Worm (Caenorhabditis elegans) whole organism, L1 larva: ENCODE results near the gene C01G10.18.
A peak's percentile ranks its signal among the peaks of the same experiment; 100 is the strongest.

Experiments used
- C04F5.9 ChIP-seq: sonication (generic microtip); optimal IDR thresholded peaks from 2 replicates; lab custom pipeline; 2016; ENCODE audit warnings: missing genetic modification characterization, missing compliant biosample characterization
- F16B12.6 ChIP-seq: fragments of 150-350 bp; optimal IDR thresholded peaks from 2 replicates; lab custom pipeline; 2014; ENCODE audit warnings: missing biosample characterization, missing genetic modification characterization
- Y116A8C.19 ChIP-seq: sonication (generic microtip); optimal IDR thresholded peaks from 2 replicates; lab custom pipeline; 2016; ENCODE audit warnings: missing compliant biosample characterization, missing genetic modification characterization, borderline replicate concordance
- aly-2 ChIP-seq: fragments of 150-350 bp; optimal IDR thresholded peaks from 2 replicates; lab custom pipeline; 2014; ENCODE audit warnings: missing biosample characterization, missing genetic modification characterization
- ama-1 ChIP-seq: fragments of 150-350 bp; optimal IDR thresholded peaks from 2 replicates; lab custom pipeline; 2014
- blmp-1 ChIP-seq: fragments of 150-350 bp; optimal IDR thresholded peaks from 2 replicates; lab custom pipeline; 2014; ENCODE audit warnings: missing biosample characterization, missing genetic modification characterization
- ceh-8 ChIP-seq: fragments of 200-800 bp; sonication (Bioruptor generic); optimal IDR thresholded peaks from 2 replicates; lab custom pipeline; 2018; ENCODE audit warnings: mild to moderate bottlenecking, missing genetic modification characterization, moderate library complexity, missing compliant biosample characterization
- ceh-88 ChIP-seq: fragments of 200-800 bp; sonication (Bioruptor generic); IDR thresholded peaks from 2 replicates; pipeline ENCODE4 v1.3.6; 2022; ENCODE audit warnings: missing genetic modification characterization, missing compliant biosample characterization
- dpl-1 ChIP-seq, 3 experiments: fragments of 150-350 bp in 2 of 3; sonication (generic microtip) in 1 of 3; optimal IDR thresholded peaks; 2 replicates each; lab custom pipeline; 2014 to 2017; ENCODE audit warnings: missing biosample characterization in 3 of 3, missing genetic modification characterization in 3 of 3, missing genetic modification reagents in 3 of 3
- efl-1 ChIP-seq, 4 experiments: fragments of 150-350 bp; optimal IDR thresholded peaks in 3 of 4; peaks in 1 of 4; 1 replicate in 1 of 4; 2 replicates in 3 of 4; lab custom pipeline; 2014; ENCODE audit warnings: missing biosample characterization in 2 of 4, missing genetic modification characterization in 2 of 4, missing genetic modification reagents in 2 of 4
- egl-13 ChIP-seq: sonication (generic microtip); optimal IDR thresholded peaks from 2 replicates; lab custom pipeline; 2016; ENCODE audit warnings: missing genotype, missing genetic modification reagents, missing genetic modification characterization, missing compliant biosample characterization
- elt-2 ChIP-seq: sonication (generic microtip); optimal IDR thresholded peaks from 2 replicates; lab custom pipeline; 2016; ENCODE audit warnings: missing genetic modification characterization, mild to moderate bottlenecking, inconsistent platforms, missing compliant biosample characterization, missing genetic modification reagents
- elt-3 ChIP-seq, 6 experiments: fragments of 150-350 bp in 1 of 6; sonication (generic microtip); optimal IDR thresholded peaks; 2 replicates each; lab custom pipeline; 2017 to 2018; ENCODE audit warnings: missing biosample characterization in 6 of 6, missing genetic modification characterization in 6 of 6, inconsistent platforms in 1 of 6
- fkh-10 ChIP-seq: sonication (generic microtip); optimal IDR thresholded peaks from 2 replicates; lab custom pipeline; 2017; ENCODE audit warnings: missing biosample characterization, missing genetic modification reagents, missing genetic modification characterization
- fkh-8 ChIP-seq: sonication (generic microtip); optimal IDR thresholded peaks from 2 replicates; lab custom pipeline; 2016; ENCODE audit warnings: mild to moderate bottlenecking, missing genetic modification characterization, missing compliant biosample characterization
- hpl-2 ChIP-seq: fragments of 150-350 bp; optimal IDR thresholded peaks from 2 replicates; lab custom pipeline; 2014; ENCODE audit warnings: missing biosample characterization, missing genetic modification reagents, missing genetic modification characterization
- irx-1 ChIP-seq: sonication (generic microtip); optimal IDR thresholded peaks from 2 replicates; lab custom pipeline; 2016; ENCODE audit warnings: missing genetic modification characterization, missing compliant biosample characterization
- isw-1 ChIP-seq: fragments of 200-800 bp; sonication (Bioruptor generic); IDR thresholded peaks from 2 replicates; pipeline ENCODE4 v1.3.6; 2022; ENCODE audit warnings: missing genetic modification characterization, missing compliant biosample characterization
- lin-15B ChIP-seq: fragments of 150-350 bp; sonication (generic microtip); optimal IDR thresholded peaks from 3 replicates; lab custom pipeline; 2014; ENCODE audit warnings: missing biosample characterization, missing genetic modification characterization
- lin-39 ChIP-seq: fragments of 150-350 bp; optimal IDR thresholded peaks from 2 replicates; lab custom pipeline; 2014; ENCODE audit warnings: missing biosample characterization, missing genetic modification reagents, missing genetic modification characterization
- lir-3 ChIP-seq: sonication (generic microtip); optimal IDR thresholded peaks from 2 replicates; lab custom pipeline; 2016; ENCODE audit warnings: mild to moderate bottlenecking, missing genetic modification characterization, moderate library complexity, missing compliant biosample characterization; ENCODE audit not compliant: poor library complexity
- mdl-1 ChIP-seq, 2 experiments: fragments of 150-350 bp; optimal IDR thresholded peaks; 2 replicates each; lab custom pipeline; 2014 to 2017; ENCODE audit warnings: missing biosample characterization in 2 of 2, missing genetic modification characterization in 2 of 2, inconsistent platforms in 1 of 2
- nhr-11 ChIP-seq: fragments of 150-350 bp; optimal IDR thresholded peaks from 2 replicates; lab custom pipeline; 2014; ENCODE audit warnings: missing biosample characterization, missing genetic modification characterization
- nhr-12 ChIP-seq: sonication (generic microtip); optimal IDR thresholded peaks from 2 replicates; lab custom pipeline; 2017; ENCODE audit warnings: missing biosample characterization, missing genetic modification characterization
- nhr-237 ChIP-seq: fragments of 150-350 bp; optimal IDR thresholded peaks from 2 replicates; lab custom pipeline; 2014; ENCODE audit warnings: missing biosample characterization, missing genetic modification characterization
- nhr-28 ChIP-seq: fragments of 150-350 bp; optimal IDR thresholded peaks from 2 replicates; lab custom pipeline; 2014; ENCODE audit warnings: missing biosample characterization, missing genetic modification characterization
- nhr-77 ChIP-seq: fragments of 150-350 bp; optimal IDR thresholded peaks from 2 replicates; lab custom pipeline; 2014; ENCODE audit warnings: missing biosample characterization, missing genetic modification characterization
- nhr-85 ChIP-seq: sonication (generic microtip); peaks from one replicate; lab custom pipeline; 2016; ENCODE audit warnings: missing genetic modification characterization, inconsistent platforms, missing compliant biosample characterization
- pax-3 ChIP-seq: fragments of 200-800 bp; sonication (Bioruptor generic); optimal IDR thresholded peaks from 2 replicates; lab custom pipeline; 2018; ENCODE audit warnings: mild to moderate bottlenecking, missing genetic modification characterization, moderate library complexity, missing compliant biosample characterization
- pqm-1 ChIP-seq: sonication (generic microtip); optimal IDR thresholded peaks from 3 replicates; lab custom pipeline; 2017; ENCODE audit warnings: missing biosample characterization, missing genetic modification characterization
- snpc-4 ChIP-seq: fragments of 150-350 bp; optimal IDR thresholded peaks from 2 replicates; lab custom pipeline; 2014; ENCODE audit warnings: missing biosample characterization, missing genetic modification characterization
- snu-23 ChIP-seq: sonication (generic microtip); optimal IDR thresholded peaks from 2 replicates; lab custom pipeline; 2016; ENCODE audit warnings: missing genetic modification characterization, missing compliant biosample characterization
- sox-4 ChIP-seq: sonication (generic microtip); optimal IDR thresholded peaks from 2 replicates; lab custom pipeline; 2016; ENCODE audit warnings: missing genetic modification characterization, missing compliant biosample characterization
- sptf-1 ChIP-seq: fragments of 150-350 bp; optimal IDR thresholded peaks from 2 replicates; lab custom pipeline; 2014; ENCODE audit warnings: missing biosample characterization, missing genetic modification characterization
- tbx-2 ChIP-seq: sonication (generic microtip); optimal IDR thresholded peaks from 2 replicates; lab custom pipeline; 2016; ENCODE audit warnings: missing genetic modification characterization, missing compliant biosample characterization
- tlp-1 ChIP-seq: fragments of 150-350 bp; optimal IDR thresholded peaks from 2 replicates; lab custom pipeline; 2014; ENCODE audit warnings: missing biosample characterization, missing genetic modification characterization
- unc-62 ChIP-seq: fragments of 150-350 bp; optimal IDR thresholded peaks from 2 replicates; lab custom pipeline; 2014; ENCODE audit warnings: missing biosample characterization, missing genetic modification reagents, missing genetic modification characterization
- unc-86 ChIP-seq: sonication (generic microtip); optimal IDR thresholded peaks from 2 replicates; lab custom pipeline; 2016; ENCODE audit warnings: missing genetic modification characterization, missing compliant biosample characterization
- unc-98 ChIP-seq: fragments of 200-800 bp; sonication (Bioruptor generic); IDR thresholded peaks from 2 replicates; pipeline ENCODE4 v1.3.6; 2022; ENCODE audit warnings: missing genetic modification characterization, missing compliant biosample characterization
- zip-4 ChIP-seq: fragments of 200-800 bp; sonication (Bioruptor generic); optimal IDR thresholded peaks from 2 replicates; lab custom pipeline; 2018; ENCODE audit warnings: mild to moderate bottlenecking, missing genetic modification characterization, moderate library complexity, missing compliant biosample characterization
- ztf-11 ChIP-seq, 2 experiments: sonication (generic microtip); optimal IDR thresholded peaks; 2 replicates each; lab custom pipeline; 2016 to 2017; ENCODE audit warnings: missing genetic modification characterization in 2 of 2, missing biosample characterization in 1 of 2, missing compliant biosample characterization in 1 of 2

Gene C01G10.18

DNA sequence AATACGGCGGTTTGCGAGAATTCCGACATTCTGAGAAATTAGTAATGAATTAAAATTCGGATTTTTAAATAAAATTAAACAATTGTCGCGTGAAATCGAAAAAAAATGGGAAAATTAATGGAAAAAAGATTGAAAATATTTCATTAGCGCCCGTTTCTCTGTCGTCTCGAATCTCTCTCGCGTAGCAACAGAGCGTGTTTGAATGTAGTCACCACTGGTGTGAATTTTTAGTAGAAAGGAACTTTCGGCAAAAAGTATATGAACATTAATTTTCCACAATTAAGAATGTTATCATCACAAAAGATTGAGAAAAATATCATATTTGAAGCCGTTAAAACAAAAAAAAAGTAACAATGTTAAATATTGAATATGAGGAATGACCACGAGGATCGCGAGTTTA is 48.3 kb upstream of the C01G10.18 start, which contains the start of gene aipl-1 (continued):
- TF ChIP-seq fkh-8 (tag; lab: Kevin White, UChicago) (peak; percentile 87), ceh-8 (GFP tag; lab: Kevin White, UChicago) (no peak), nhr-237 (tag; lab: Kevin White, UChicago) (peak; percentile 6), pax-3 (peak; percentile 89), nhr-28 (no peak), sox-4 (tag; lab: Kevin White, UChicago) (no peak), zip-4 (GFP tag; lab: Kevin White, UChicago) (no peak), ama-1 (lab: Kevin White, UChicago) (peak; percentile 26), C04F5.9 (no peak), lir-3 (peak; percentile 83), F16B12.6 (tag; lab: Kevin White, UChicago) (peak; percentile 61), pqm-1 (tag; lab: Kevin White, UChicago) (no peak), lin-39 (no peak), nhr-85 (tag; lab: Kevin White, UChicago) (peak; percentile 47), efl-1 (optimal IDR thresholded peaks at IDR 0.05; lab: Kevin White, UChicago) (peak; percentile 90 to 92), efl-1 (GFP tag; optimal IDR thresholded peaks at IDR 0.05 in 1 of 2; lab: Kevin White, UChicago) (peak; percentile 88 to 99), irx-1 (tag; lab: Kevin White, UChicago) (peak; percentile 13), unc-98 (GFP tag; lab: Robert Waterston, UW) (no peak), snu-23 (peak; percentile 86), nhr-12 (no peak), tlp-1 (tag; lab: Kevin White, UChicago) (no peak), Y116A8C.19 (no peak), fkh-10 (GFP tag; lab: Kevin White, UChicago) (peak; percentile 47), egl-13 (no peak), unc-86 (tag; lab: Kevin White, UChicago) (peak; percentile 49), snpc-4 (tag; lab: Kevin White, UChicago) (peak; percentile 68), mdl-1 (tag; optimal IDR thresholded peaks at IDR 0.05; lab: Kevin White, UChicago) (peak in 1 of 2 experiments; percentile 59), ztf-11 (tag; optimal IDR thresholded peaks at IDR 0.05; lab: Kevin White, UChicago) (peak in 1 of 2 experiments; percentile 67), tbx-2 (tag; lab: Kevin White, UChicago) (peak; percentile 70), isw-1 (peak; percentile 66), nhr-77 (tag; lab: Kevin White, UChicago) (peak; percentile 76), dpl-1 (GFP tag; optimal IDR thresholded peaks at IDR 0.05; lab: Kevin White, UChicago) (peak; percentile 85 to 90 (median 87)), ceh-88 (GFP tag; lab: Robert Waterston, UW) (peak; percentile 14; the same call in 1 of the 2 replicates), elt-2 (peak; percentile 21), nhr-11 (tag; lab: Kevin White, UChicago) (peak; percentile 24), aly-2 (tag; lab: Kevin White, UChicago) (no peak)

DNA sequence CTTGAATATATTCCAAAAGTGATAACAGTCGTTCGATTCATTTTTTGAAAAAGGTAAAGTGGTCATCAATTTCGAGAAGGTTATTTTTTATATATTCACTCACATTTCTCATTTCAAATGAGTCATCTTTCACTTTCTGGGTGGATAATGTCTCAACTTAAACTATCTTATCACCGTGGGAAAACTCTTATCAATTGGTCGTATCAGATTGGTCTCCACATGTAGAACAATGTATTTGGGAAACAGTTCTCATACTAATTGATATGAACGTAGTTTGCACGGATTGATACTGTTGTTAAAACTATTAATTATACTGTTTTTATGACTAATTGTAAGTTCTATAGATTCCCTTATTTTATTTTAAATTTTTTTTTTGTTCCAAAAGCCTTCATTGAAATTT is 45.3 kb upstream of the C01G10.18 start:
- TF ChIP-seq elt-3 (tag; optimal IDR thresholded peaks at IDR 0.05; lab: Kevin White, UChicago) (peak in 1 of 6 experiments; percentile 14), elt-2 (peak; percentile 45), zip-4 (GFP tag; lab: Kevin White, UChicago) (no peak)

DNA sequence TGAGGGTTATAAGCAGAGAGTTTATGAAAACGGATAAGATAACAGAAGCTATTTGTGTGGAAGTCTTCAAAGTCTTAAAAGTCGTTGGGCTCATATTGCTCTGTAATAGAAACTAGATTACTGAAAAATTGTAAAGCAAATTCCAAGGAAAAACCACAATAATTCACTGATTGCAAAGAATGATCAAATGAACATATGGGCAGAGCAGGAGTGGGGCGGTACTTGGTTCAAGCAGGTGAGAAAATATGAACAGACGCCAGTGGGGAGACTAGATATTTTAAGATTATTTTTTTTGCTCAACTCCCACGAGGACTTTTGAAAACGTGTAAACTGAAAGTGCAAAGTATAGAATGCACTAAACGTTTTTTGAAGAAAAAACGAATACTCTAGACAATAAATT is 43.9 kb upstream of the C01G10.18 start, which contains the start of gene str-171:
str-171 (minus strand) TSS at position 101 of the 400 bp plus-strand sequence.
- TF ChIP-seq hpl-2 (GFP tag; lab: Kevin White, UChicago) (no peak), unc-62 (GFP tag; lab: Kevin White, UChicago) (no peak), efl-1 (optimal IDR thresholded peaks at IDR 0.05; lab: Kevin White, UChicago) (no peak), efl-1 (GFP tag; optimal IDR thresholded peaks at IDR 0.05 in 1 of 2; lab: Kevin White, UChicago) (peak in 1 of 2 experiments; percentile 39), lin-15B (tag; lab: Kevin White, UChicago) (no peak), sptf-1 (tag; lab: Kevin White, UChicago) (no peak), blmp-1 (no peak)
